Worm (Caenorhabditis elegans) whole organism, young adult: Measurements from ENCODE around the gene ZK697.14.

ENCODE experiments used
- B0035.1 ChIP-seq: sonication (generic microtip); optimal IDR thresholded peaks from 2 replicates; lab custom pipeline; 2016; ENCODE audit warnings: missing genetic modification characterization, mild to moderate bottlenecking, missing compliant biosample characterization, missing genotype, missing genetic modification reagents
- C17E4.6 ChIP-seq: fragments of 200-800 bp; sonication (Bioruptor generic); IDR thresholded peaks from 2 replicates; pipeline ENCODE4 v1.3.6; 2022; ENCODE audit warnings: missing genetic modification reagents, missing genetic modification characterization, missing compliant biosample characterization
- F22D6.2 ChIP-seq: sonication (generic microtip); optimal IDR thresholded peaks from 2 replicates; lab custom pipeline; 2016; ENCODE audit warnings: mild to moderate bottlenecking, missing genetic modification characterization, missing compliant biosample characterization
- F23B12.7 ChIP-seq: sonication (generic microtip); optimal IDR thresholded peaks from 2 replicates; lab custom pipeline; 2017; ENCODE audit warnings: missing genetic modification characterization, mild to moderate bottlenecking, missing compliant biosample characterization, antibody characterized with exemption, moderate library complexity; ENCODE audit not compliant: insufficient read depth
- F49E8.2 ChIP-seq: sonication (generic microtip); optimal IDR thresholded peaks from 3 replicates; lab custom pipeline; 2017; ENCODE audit warnings: missing genetic modification characterization, mild to moderate bottlenecking, missing compliant biosample characterization, antibody characterized with exemption, moderate library complexity; ENCODE audit not compliant: insufficient read depth
- Y56A3A.18 ChIP-seq: fragments of 200-800 bp; sonication (Bioruptor generic); IDR thresholded peaks from 2 replicates; pipeline ENCODE4 v1.3.6; 2022; ENCODE audit warnings: missing genetic modification reagents, missing genetic modification characterization, missing compliant biosample characterization
- ZK185.1 ChIP-seq: sonication (generic microtip); optimal IDR thresholded peaks from 2 replicates; lab custom pipeline; 2016; ENCODE audit warnings: mild to moderate bottlenecking, missing genetic modification characterization, missing compliant biosample characterization; ENCODE audit not compliant: poor library complexity, severe bottlenecking
- akir-1 ChIP-seq: fragments of 200-800 bp; sonication (Bioruptor generic); optimal IDR thresholded peaks from 2 replicates; lab custom pipeline; 2018; ENCODE audit warnings: mild to moderate bottlenecking, missing genetic modification characterization, moderate library complexity, missing compliant biosample characterization
- aptf-3 ChIP-seq: fragments of 200-800 bp; sonication (Bioruptor generic); IDR thresholded peaks from 2 replicates; pipeline ENCODE4 v1.3.6; 2022; ENCODE audit warnings: missing genetic modification characterization, missing compliant biosample characterization
- atf-7 ChIP-seq: sonication (generic microtip); optimal IDR thresholded peaks from 2 replicates; lab custom pipeline; 2017; ENCODE audit warnings: mild to moderate bottlenecking, missing genetic modification characterization, missing compliant biosample characterization
- attf-3 ChIP-seq: fragments of 200-800 bp; sonication (Bioruptor generic); conservative IDR thresholded peaks from 2 replicates; pipeline ENCODE4 v1.3.6; 2022; ENCODE audit warnings: missing genetic modification reagents, missing genetic modification characterization, missing compliant biosample characterization
- attf-5 ChIP-seq: fragments of 200-800 bp; sonication (Bioruptor generic); optimal IDR thresholded peaks from 2 replicates; lab custom pipeline; 2018; ENCODE audit warnings: mild to moderate bottlenecking, missing genetic modification characterization, missing compliant biosample characterization
- cebp-1 ChIP-seq, 2 experiments: fragments of 200-800 bp in 1 of 2; sonication (Bioruptor generic) in 1 of 2; sonication (generic microtip) in 1 of 2; IDR thresholded peaks in 1 of 2; optimal IDR thresholded peaks in 1 of 2; 2 replicates each; pipeline versions ENCODE4 v1.3.6 to Lab custom; 2017 to 2022; ENCODE audit warnings: missing compliant biosample characterization in 2 of 2, missing genetic modification characterization in 2 of 2, mild to moderate bottlenecking in 1 of 2, missing genetic modification reagents in 1 of 2, moderate library complexity in 1 of 2
- ceh-58 ChIP-seq: fragments of 200-800 bp; sonication (Bioruptor generic); IDR thresholded peaks from 2 replicates; pipeline ENCODE4 v1.3.6; 2022; ENCODE audit warnings: missing genetic modification characterization, missing compliant biosample characterization
- egl-18 ChIP-seq: fragments of 200-800 bp; sonication (Bioruptor generic); IDR thresholded peaks from 2 replicates; pipeline ENCODE4 v1.3.6; 2022; ENCODE audit warnings: missing genetic modification reagents, missing genetic modification characterization, missing compliant biosample characterization
- egrh-3 ChIP-seq: fragments of 200-800 bp; sonication (Bioruptor generic); IDR thresholded peaks from 2 replicates; pipeline ENCODE4 v1.3.6; 2022; ENCODE audit warnings: missing genetic modification reagents, missing genetic modification characterization, missing compliant biosample characterization
- fkh-3 ChIP-seq: sonication (generic microtip); optimal IDR thresholded peaks from 2 replicates; lab custom pipeline; 2016; ENCODE audit warnings: mild to moderate bottlenecking, missing genetic modification characterization, missing compliant biosample characterization
- gei-17 ChIP-seq: fragments of 200-800 bp; sonication (Bioruptor generic); optimal IDR thresholded peaks from 2 replicates; lab custom pipeline; 2018; ENCODE audit warnings: mild to moderate bottlenecking, missing genetic modification characterization, missing compliant biosample characterization
- hlh-12 ChIP-seq: sonication (generic microtip); optimal IDR thresholded peaks from 2 replicates; lab custom pipeline; 2016; ENCODE audit warnings: missing genetic modification characterization, missing compliant biosample characterization
- hmg-1.2 ChIP-seq: fragments of 200-800 bp; sonication (Bioruptor generic); IDR thresholded peaks from 2 replicates; pipeline ENCODE4 v1.3.6; 2022; ENCODE audit warnings: missing genetic modification reagents, missing genetic modification characterization, missing compliant biosample characterization
- hmg-20 ChIP-seq: fragments of 200-800 bp; sonication (Bioruptor generic); IDR thresholded peaks from 2 replicates; pipeline ENCODE4 v1.3.6; 2022; ENCODE audit warnings: missing genetic modification reagents, missing genetic modification characterization, missing compliant biosample characterization
- hrde-1 ChIP-seq: sonication (generic microtip); optimal IDR thresholded peaks from 2 replicates; lab custom pipeline; 2016; ENCODE audit warnings: missing genetic modification characterization, mild to moderate bottlenecking, missing compliant biosample characterization, moderate library complexity, missing genotype, missing genetic modification reagents, borderline replicate concordance
- lag-1 ChIP-seq: fragments of 200-800 bp; sonication (Bioruptor generic); IDR thresholded peaks from 2 replicates; pipeline ENCODE4 v1.3.6; 2022; ENCODE audit warnings: missing genetic modification reagents, missing genetic modification characterization, missing compliant biosample characterization
- let-607 ChIP-seq, 2 experiments: fragments of 200-800 bp in 1 of 2; sonication (Bioruptor generic) in 1 of 2; sonication (generic microtip) in 1 of 2; optimal IDR thresholded peaks; 2 replicates each; lab custom pipeline; 2016 to 2018; ENCODE audit warnings: mild to moderate bottlenecking in 2 of 2, missing compliant biosample characterization in 2 of 2, missing genetic modification characterization in 2 of 2, moderate library complexity in 2 of 2, missing genotype in 1 of 2
- lin-26 ChIP-seq: fragments of 200-800 bp; sonication (Bioruptor generic); IDR thresholded peaks from 2 replicates; pipeline ENCODE4 v1.3.6; 2022; ENCODE audit warnings: missing genetic modification reagents, missing genetic modification characterization, missing compliant biosample characterization
- lin-35 ChIP-seq, 3 experiments: fragments of 150-350 bp in 2 of 3; sonication (generic microtip) in 1 of 3; optimal IDR thresholded peaks; 2 replicates each; lab custom pipeline; 2014 to 2018; ENCODE audit warnings: missing biosample characterization in 3 of 3, missing genetic modification characterization in 3 of 3, missing genetic modification reagents in 3 of 3
- lir-1 ChIP-seq: fragments of 200-800 bp; sonication (Bioruptor generic); conservative IDR thresholded peaks from 2 replicates; pipeline ENCODE4 v1.3.6; 2022; ENCODE audit warnings: missing genetic modification reagents, missing genetic modification characterization, missing compliant biosample characterization
- mes-4 ChIP-seq: sonication (generic microtip); optimal IDR thresholded peaks from 2 replicates; lab custom pipeline; 2016; ENCODE audit warnings: missing genotype, missing genetic modification characterization, missing compliant biosample characterization
- mxl-1 ChIP-seq: sonication (generic microtip); optimal IDR thresholded peaks from 2 replicates; lab custom pipeline; 2016; ENCODE audit warnings: missing genetic modification characterization, missing compliant biosample characterization
- pha-4 ChIP-seq: fragments of 150-350 bp; sonication (generic microtip); optimal IDR thresholded peaks from 2 replicates; lab custom pipeline; 2014; ENCODE audit warnings: missing biosample characterization, missing genetic modification reagents, missing genetic modification characterization
- rec-8 ChIP-seq, 2 experiments: sonication (generic microtip); optimal IDR thresholded peaks; 2 replicates each; lab custom pipeline; 2016; ENCODE audit warnings: mild to moderate bottlenecking in 2 of 2, missing genetic modification characterization in 2 of 2, missing genetic modification reagents in 2 of 2, missing genotype in 2 of 2, missing biosample characterization in 1 of 2, missing compliant biosample characterization in 1 of 2, moderate library complexity in 1 of 2
- repo-1 ChIP-seq: sonication (generic microtip); optimal IDR thresholded peaks from 2 replicates; lab custom pipeline; 2017; ENCODE audit warnings: mild to moderate bottlenecking, missing genetic modification characterization, missing compliant biosample characterization
- sea-2 ChIP-seq: fragments of 200-800 bp; sonication (Bioruptor generic); IDR thresholded peaks from 2 replicates; pipeline ENCODE4 v1.3.6; 2022; ENCODE audit warnings: missing genetic modification characterization, missing compliant biosample characterization
- snpc-1.1 ChIP-seq: sonication (generic microtip); optimal IDR thresholded peaks from 2 replicates; lab custom pipeline; 2017; ENCODE audit warnings: missing genetic modification characterization, mild to moderate bottlenecking, missing compliant biosample characterization, antibody characterized with exemption, moderate library complexity, missing genotype, missing genetic modification reagents; ENCODE audit not compliant: insufficient read depth
- snpc-3.4 ChIP-seq: sonication (generic microtip); optimal IDR thresholded peaks from 2 replicates; lab custom pipeline; 2017; ENCODE audit warnings: missing genetic modification characterization, mild to moderate bottlenecking, missing compliant biosample characterization, antibody characterized with exemption, moderate library complexity, missing genotype, missing genetic modification reagents
- tbx-9 ChIP-seq: sonication (generic microtip); optimal IDR thresholded peaks from 2 replicates; lab custom pipeline; 2016; ENCODE audit warnings: borderline replicate concordance, missing genetic modification characterization, inconsistent platforms, missing compliant biosample characterization
- unc-62 ChIP-seq: fragments of 150-350 bp; optimal IDR thresholded peaks from 2 replicates; lab custom pipeline; 2014; ENCODE audit warnings: missing biosample characterization, missing genetic modification reagents, missing genetic modification characterization
- ztf-25 ChIP-seq: fragments of 200-800 bp; sonication (Bioruptor generic); IDR thresholded peaks from 2 replicates; pipeline ENCODE4 v1.3.6; 2022; ENCODE audit warnings: missing genetic modification reagents, missing genetic modification characterization, missing compliant biosample characterization
- ztf-26 ChIP-seq: sonication (generic microtip); optimal IDR thresholded peaks from 2 replicates; lab custom pipeline; 2017; ENCODE audit warnings: missing genetic modification characterization, missing compliant biosample characterization
- ztf-3 ChIP-seq: fragments of 200-800 bp; sonication (Bioruptor generic); optimal IDR thresholded peaks from 2 replicates; lab custom pipeline; 2018; ENCODE audit warnings: mild to moderate bottlenecking, missing genetic modification characterization, missing compliant biosample characterization

ZK697.14 gene

DNA sequence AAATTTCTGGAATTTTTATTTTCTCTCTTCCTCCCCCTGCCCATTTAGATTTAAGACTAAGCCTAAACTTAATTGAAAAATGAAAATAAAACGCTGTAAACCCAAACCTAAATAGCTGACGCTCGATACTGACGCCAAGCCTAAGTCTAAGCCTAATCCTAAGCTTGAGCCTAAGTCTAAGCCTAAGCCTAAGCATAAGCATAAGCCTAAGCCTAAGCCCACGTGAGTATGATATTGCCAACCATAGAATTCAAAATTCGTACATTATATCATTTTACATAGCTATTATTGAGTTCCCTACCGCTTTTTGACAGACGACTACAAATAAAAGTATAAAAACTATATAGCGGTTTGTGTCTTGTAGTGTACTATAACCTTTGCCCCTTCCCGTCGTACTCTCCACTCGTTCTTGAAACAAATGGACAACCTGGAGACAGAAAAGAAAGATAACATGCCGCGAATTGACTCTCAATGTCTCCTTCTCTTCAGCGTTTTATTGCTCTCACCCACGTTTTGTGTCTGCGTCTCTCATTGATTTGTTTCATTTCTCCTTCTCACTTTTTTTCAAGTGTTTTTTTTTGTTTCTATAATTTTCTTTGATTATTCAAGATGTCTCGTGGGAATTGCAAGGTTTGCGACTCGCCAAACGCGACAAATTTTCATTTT, 12.2 kb downstream of the ZK697.14 start, which contains the start of gene nhr-256 (continued):
- TF ChIP-seq attf-5, result peak; percentile 65
- TF ChIP-seq attf-3, result no peak
- no peak for TF ChIP-seq B0035.1
- peak; percentile 26 for TF ChIP-seq ztf-26 (tag; lab: Kevin White, UChicago)
- TF ChIP-seq mxl-1 (tag; lab: Kevin White, UChicago), result no peak
- TF ChIP-seq egl-18 (GFP tag; lab: Robert Waterston, UW), result no peak
- no peak for TF ChIP-seq tbx-9 (tag; lab: Kevin White, UChicago)
- no peak for TF ChIP-seq hrde-1 (tag; lab: Kevin White, UChicago)
- no peak for TF ChIP-seq lir-1 (GFP tag; lab: Robert Waterston, UW)
- no peak for TF ChIP-seq gei-17
- no peak for TF ChIP-seq ZK185.1
- TF ChIP-seq akir-1 (GFP tag; lab: Kevin White, UChicago), result no peak
- no peak for TF ChIP-seq aptf-3 (GFP tag; lab: Robert Waterston, UW)
- no peak for TF ChIP-seq hmg-20 (GFP tag; lab: Robert Waterston, UW)
- TF ChIP-seq F23B12.7 (tag; lab: Kevin White, UChicago), result peak; percentile 4
- no peak for TF ChIP-seq F22D6.2 (tag; lab: Kevin White, UChicago)
- no peak for TF ChIP-seq ztf-25 (GFP tag; lab: Robert Waterston, UW)
- TF ChIP-seq lin-35 (GFP tag; optimal IDR thresholded peaks at IDR 0.05; lab: Kevin White, UChicago), result no peak
- TF ChIP-seq C17E4.6, result no peak
- no peak for TF ChIP-seq pha-4 (tag; lab: Kevin White, UChicago)
- no peak for TF ChIP-seq unc-62 (GFP tag; lab: Kevin White, UChicago)
- TF ChIP-seq Y56A3A.18 (GFP tag; lab: Robert Waterston, UW), result no peak
- TF ChIP-seq F49E8.2 (tag; lab: Kevin White, UChicago), result no peak
- no peak for TF ChIP-seq ceh-58 (GFP tag; lab: Robert Waterston, UW)
- no peak for TF ChIP-seq snpc-1.1 (tag; lab: Kevin White, UChicago)
- TF ChIP-seq sea-2 (GFP tag; lab: Robert Waterston, UW), result no peak
- no peak for TF ChIP-seq ztf-3
- no peak for TF ChIP-seq egrh-3 (GFP tag; lab: Robert Waterston, UW)
- TF ChIP-seq hmg-1.2 (GFP tag; lab: Robert Waterston, UW), result peak; percentile 95
- TF ChIP-seq cebp-1 (GFP tag; IDR thresholded peaks at IDR 0.05; lab: Robert Waterston, UW), result no peak
- no peak for TF ChIP-seq cebp-1 (tag; optimal IDR thresholded peaks at IDR 0.05; lab: Kevin White, UChicago)
- TF ChIP-seq hlh-12 (tag; lab: Kevin White, UChicago), result no peak
- TF ChIP-seq rec-8 (tag; optimal IDR thresholded peaks at IDR 0.05; lab: Kevin White, UChicago), result no peak
- TF ChIP-seq atf-7 (tag; lab: Kevin White, UChicago), result peak; percentile 21
- TF ChIP-seq let-607 (tag; optimal IDR thresholded peaks at IDR 0.05; lab: Kevin White, UChicago), result peak in 1 of 2 experiments; percentile 59
- TF ChIP-seq snpc-3.4 (tag; lab: Kevin White, UChicago), result no peak
- TF ChIP-seq fkh-3 (tag; lab: Kevin White, UChicago), result no peak
- no peak for TF ChIP-seq repo-1 (tag; lab: Kevin White, UChicago)
- no peak for TF ChIP-seq lin-26 (GFP tag; lab: Robert Waterston, UW)
- TF ChIP-seq mes-4 (tag; lab: Kevin White, UChicago), result no peak
- TF ChIP-seq lag-1 (GFP tag; lab: Robert Waterston, UW), result no peak
